Fruit fly (Drosophila melanogaster): ENCODE results near the gene noi.

DNA sequence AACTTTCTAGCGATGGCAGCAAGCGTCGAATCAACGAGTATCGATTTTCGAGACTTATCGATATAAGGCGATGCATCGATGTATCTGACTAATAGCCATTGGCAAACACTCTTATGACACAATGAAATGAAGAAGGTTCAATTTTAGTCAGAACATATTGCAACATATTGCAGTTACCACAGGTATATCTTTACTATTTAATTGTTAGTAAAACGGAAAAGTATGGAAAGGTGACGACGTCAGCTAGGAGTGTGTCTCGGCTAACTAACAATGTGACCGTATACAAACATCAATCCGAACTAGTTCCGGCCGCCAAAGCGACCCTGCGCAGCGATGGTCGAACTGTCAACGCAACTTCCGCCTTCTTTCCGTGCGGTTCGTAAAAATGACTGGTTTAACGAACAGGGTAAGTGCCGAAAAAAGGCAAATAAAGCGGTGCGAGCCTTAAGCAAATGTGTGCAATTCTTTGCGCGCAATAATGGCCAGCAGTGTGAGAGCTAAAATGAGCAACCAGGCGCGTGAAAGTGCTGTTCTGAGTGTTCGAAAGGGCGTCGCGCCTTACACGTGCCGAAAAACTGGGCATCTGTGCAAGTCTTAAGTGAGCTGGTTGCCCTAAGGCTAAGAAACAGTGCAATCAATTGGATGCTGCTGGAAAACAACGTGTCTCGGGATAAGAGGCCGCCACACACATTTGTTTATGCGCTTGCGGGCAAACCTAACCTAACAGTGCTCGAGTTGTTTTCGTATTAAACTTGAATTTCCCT, 33.0 kb upstream of the noi start, which contains the start of the genes Dph4, Spec2 and RpL13A:
- peak; percentile 89 for TF ChIP-seq Dip3 (GFP tag; optimal IDR thresholded peaks at IDR 0.05)
- peak; percentile 92 for TF ChIP-seq shn (GFP tag; optimal IDR thresholded peaks at IDR 0.05)
- TF ChIP-seq ap (GFP tag; IDR thresholded peaks at IDR 0.05) = no peak
- TF ChIP-seq CG14667 (GFP tag; IDR thresholded peaks at IDR 0.05) = no peak
- no peak for TF ChIP-seq CG17328 (GFP tag; IDR thresholded peaks at IDR 0.05)
- TF ChIP-seq nerfin-1 (tag; optimal IDR thresholded peaks at IDR 0.05) = peak; percentile 89
- no peak for TF ChIP-seq Optix (GFP tag; IDR thresholded peaks at IDR 0.05)
- TF ChIP-seq CG9876 (GFP tag; optimal IDR thresholded peaks at IDR 0.05) = peak; percentile 92
- TF ChIP-seq Tbp (GFP tag; optimal IDR thresholded peaks at IDR 0.05) = peak; percentile 52

Measured in whole organism, embryonic.